Fruit fly (Drosophila melanogaster): ENCODE measurements around the gene CG18265.

The CG18265 gene

DNA sequence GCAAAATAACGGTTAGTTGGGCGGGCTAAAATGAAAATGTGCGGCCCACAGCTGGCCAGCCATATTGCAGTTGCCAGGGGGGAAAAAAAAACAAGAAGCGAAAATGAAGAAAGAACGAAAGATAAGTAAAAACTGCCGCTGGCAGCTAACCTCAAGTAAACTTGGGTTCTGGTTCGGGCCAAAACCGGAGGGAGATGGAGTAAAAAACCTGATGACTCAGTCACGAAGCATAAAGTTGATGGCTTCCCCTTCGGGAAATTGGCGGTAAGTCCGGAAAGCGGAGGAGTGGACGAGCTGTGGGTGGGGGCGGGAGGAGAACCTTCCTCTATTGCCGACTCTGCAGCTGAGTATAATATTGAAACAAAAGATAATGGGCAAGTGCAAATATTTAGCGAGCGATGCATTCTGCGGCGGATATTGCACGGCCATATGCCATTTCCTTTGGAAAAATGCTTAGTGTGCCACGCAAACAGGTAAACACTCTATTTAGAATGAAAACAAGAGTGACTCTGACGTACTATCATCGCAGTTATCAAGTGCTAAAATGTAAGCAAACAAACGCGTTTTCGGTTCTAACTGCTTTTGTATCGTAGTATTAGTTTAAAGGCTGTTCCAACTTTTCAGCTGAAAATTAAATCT lies 20.0 kb upstream of the CG18265 start:
- TF ChIP-seq noc (tag; optimal IDR thresholded peaks at IDR 0.05): no peak

DNA sequence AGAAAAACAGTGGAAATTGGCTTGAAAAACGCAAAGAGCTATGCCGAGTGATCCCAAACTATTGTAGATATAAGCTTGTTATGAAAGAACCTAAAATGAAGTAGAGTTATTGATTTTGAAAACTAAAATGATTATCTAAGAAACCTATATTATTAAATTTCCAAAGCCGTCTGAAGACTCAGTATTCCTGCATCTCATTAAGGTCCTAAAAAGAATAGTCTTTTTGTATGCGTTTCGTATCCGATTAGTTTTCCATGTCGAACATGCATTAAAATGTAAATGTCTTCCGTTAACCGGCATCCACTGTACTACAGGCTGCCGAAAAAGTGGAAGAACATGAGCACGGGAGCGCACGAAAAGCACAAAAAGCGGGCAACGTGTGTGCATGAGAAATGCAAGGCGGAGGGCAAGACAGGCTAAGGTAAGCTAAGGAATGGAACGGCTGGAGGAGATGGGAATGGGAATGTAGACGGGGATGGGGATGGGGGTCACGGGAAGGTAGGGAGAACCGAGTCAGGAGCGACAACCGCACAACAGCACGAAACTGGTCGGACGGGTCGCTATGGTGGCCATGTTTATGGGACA lies 18.5 kb upstream of the CG18265 start:
- no peak for TF ChIP-seq noc (tag; optimal IDR thresholded peaks at IDR 0.05)

DNA sequence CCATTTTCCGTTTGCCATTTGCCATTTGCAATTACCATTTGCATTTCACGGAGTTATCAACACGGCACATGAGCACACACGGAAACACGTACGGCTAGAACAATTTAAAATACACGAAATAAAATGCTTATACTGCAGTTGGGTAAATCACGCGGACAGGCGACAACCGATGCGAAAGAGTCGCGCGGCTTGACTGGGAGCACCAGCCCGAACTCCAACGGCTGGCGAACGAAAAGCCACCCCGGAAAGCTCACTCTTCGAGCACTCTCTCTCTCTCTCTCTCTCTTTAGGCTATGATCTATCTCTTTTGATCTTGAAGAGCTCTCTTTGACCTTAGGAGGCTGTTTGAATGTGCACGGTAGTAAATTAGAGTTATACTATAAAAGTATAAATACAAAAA lies 17.9 kb upstream of the CG18265 start, which contains the start of gene blot:
blot (minus strand) TSS at position 196 of the 400 bp plus-strand sequence.
- no peak for TF ChIP-seq noc (tag; optimal IDR thresholded peaks at IDR 0.05)

DNA sequence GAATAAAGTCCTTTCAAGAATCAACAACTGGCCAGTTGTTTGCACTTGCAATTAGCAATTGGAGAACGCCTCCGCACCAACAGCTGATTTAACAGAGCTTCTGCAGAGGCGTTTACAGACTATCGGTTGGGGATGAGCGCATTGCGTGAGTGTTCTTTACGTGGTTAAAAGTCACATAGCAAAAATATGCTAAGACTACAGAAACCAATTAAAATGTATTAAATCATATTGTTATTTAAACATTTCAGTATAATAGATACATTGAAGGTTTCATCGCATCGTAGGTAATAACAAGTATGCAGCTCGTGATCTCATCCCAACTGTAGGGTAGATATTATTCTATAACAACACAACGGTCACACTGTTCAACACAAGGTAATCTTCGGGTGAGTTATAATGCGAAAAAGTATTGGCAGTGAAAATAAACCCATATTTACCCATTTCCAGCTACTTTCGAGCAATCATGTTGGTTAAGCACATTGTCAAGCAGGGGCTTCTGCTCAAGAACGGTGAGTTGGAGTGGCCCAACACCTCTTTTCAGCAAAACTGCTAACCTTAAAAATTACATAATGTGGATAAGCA lies 14.0 kb upstream of the CG18265 start, which contains the start of the genes Sec3 and COX7B:
Sec3 (minus strand) TSS at position 86 of the 582 bp plus-strand sequence.
COX7B (plus strand) TSS at position 346 of the 582 bp plus-strand sequence.
- TF ChIP-seq noc (tag; optimal IDR thresholded peaks at IDR 0.05): peak; percentile 66

DNA sequence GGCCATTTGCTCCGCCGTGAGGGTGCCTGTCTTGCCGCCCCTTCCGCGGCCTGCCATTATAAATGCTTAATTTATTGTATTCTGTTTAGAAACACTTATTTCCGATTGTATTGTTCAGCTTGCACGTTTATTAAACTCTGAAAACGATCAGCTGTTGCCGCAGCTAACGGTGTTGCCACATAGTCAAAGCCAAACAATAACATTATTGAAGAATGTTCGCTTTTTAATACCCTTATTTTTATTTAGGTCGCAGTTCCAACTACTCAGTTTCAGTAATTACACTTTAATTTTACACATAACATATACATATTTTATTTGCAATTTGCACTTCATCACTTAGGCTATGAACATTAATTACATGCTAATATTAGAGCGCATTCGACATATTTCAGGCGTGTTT lies 12.2 kb upstream of the CG18265 start, which contains the start of gene Polr3G:
Polr3G (minus strand) TSS at position 118 of the 400 bp plus-strand sequence.
- no peak for TF ChIP-seq noc (tag; optimal IDR thresholded peaks at IDR 0.05)

DNA sequence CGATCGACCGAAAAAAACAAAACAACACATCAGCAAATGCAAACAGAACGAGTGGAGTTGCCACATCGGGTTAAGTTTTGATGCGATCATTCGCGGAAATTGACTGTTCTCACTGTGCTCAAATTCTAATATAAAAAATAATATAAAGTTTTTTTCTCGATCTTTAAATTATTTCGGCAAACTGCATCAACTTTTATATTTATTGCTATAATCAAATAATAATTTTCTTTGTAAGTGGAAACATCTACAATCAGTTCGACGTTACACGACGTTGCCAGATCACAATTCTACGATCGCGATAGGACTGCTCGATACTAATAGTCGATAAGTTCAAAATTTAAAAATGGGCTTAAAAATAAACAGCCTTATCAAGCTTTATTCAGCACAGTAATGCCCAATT lies 10.4 kb upstream of the CG18265 start, which contains the start of gene Gorab:
Gorab (minus strand) TSS at position 58 of the 400 bp plus-strand sequence.
- TF ChIP-seq noc (tag; optimal IDR thresholded peaks at IDR 0.05): peak; percentile 64

DNA sequence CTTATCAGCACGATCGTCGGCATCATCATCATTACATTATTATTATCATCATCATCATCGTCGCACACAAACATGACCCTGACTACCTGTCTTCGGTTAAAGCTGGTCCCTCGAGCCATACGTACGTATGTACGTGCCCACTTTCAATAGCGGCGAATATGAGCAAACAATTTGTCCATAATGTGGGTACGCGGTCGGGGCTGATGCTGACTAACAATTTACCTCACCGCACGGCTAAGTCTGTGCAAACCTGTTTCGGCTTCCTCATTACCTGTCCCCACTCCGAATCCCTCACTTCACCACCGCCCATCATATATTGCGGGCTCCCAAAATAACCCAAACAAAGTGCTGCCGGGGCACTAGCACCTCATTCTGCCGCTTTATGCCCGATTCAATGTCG lies 8.8 kb upstream of the CG18265 start:
- TF ChIP-seq noc (tag; optimal IDR thresholded peaks at IDR 0.05): no peak

DNA sequence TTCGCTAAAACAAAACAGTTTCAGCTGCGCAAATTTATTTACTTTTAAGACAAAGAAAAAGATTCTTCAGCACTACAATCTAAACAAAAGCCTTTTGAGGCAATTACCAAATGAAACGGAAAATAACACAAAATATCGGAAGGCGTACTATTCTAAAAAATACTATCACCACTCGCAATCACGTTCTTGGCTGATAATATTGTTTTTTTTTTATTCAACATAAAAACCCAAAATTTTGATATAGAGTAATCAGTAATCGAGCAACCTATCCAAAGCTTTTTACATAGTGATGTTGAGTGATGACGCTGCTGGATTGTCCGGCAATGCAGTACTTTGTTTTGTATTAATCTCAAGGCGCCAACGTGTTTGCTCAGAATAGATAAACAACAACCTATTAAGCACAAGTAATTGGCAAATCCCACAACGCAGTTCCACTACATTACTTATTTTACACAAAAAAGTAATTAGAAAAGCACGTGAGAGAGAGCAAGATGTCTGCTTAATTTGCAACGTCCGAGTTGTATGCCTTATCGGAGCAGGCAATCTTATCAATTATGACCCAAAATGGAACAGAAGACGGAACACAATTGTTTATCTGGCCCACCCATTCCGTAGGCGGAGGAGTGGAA lies 8.1 kb upstream of the CG18265 start:
- peak; percentile 41 for TF ChIP-seq noc (tag; optimal IDR thresholded peaks at IDR 0.05)

DNA sequence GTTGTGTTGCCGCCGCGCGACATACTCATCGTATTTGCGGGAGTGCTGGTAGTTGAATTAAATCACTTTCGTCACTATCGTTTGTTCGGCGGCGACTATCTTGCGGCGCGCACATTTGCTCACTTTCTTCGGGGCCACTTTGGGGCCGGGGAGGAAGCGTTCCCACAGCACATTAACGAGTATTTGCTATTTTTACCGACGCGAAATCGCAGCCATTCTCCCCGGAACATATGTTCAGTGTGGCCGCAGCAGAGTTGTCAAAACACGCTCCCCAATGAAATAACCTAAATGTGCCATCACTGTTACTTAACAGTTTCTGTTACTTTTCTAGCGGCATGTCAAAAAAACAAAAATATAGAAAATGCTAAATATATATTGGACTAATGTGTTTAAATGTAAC lies 6.3 kb upstream of the CG18265 start, which contains the start of gene frc:
frc (minus strand) TSS at position 244 of the 400 bp plus-strand sequence.
- TF ChIP-seq noc (tag; optimal IDR thresholded peaks at IDR 0.05): no peak

DNA sequence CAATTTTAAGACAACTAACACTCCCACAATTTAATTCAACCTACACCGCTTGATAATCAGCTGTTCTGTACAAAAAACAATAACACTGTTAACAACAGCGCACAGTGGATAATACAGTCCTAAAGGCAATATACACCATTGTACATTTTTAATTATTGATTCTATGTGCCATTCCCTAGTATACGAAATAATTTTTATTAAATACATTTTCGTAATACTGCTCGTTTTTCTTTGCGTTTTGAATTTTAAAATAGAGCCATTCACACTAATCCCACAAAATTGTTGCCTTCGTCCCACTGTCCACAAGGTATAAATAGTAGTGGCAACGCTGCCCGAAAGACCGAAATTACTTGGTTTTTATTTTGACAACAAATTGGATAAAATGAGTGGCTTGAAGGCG lies 5.6 kb upstream of the CG18265 start, which contains the start of the genes Coq4 and CG32176:
Coq4 (minus strand) TSS at position 67 of the 400 bp plus-strand sequence.
CG32176 (plus strand) TSS at position 314 of the 400 bp plus-strand sequence.
- TF ChIP-seq noc (tag; optimal IDR thresholded peaks at IDR 0.05): peak; percentile 94

DNA sequence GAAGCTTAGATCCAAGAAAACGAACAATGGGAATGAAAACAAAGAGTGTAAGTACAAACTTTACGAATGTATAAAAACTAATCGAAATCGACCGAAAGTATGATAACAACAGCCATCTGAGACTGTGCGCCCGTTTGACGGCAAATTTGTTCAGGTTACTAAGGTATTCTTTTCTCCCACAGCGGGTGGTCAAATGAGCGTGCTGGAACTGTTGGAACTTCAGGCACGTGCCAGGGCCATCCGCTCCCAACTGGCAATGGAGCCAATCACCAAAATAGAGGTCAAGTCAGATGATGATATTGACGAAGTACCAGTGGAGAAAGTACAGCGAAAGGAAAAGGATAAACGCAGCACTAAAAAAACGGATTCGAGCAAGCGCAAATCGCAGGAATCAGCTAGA lies 2.9 kb upstream of the CG18265 start, which contains the start of gene CG12229:
CG12229 (minus strand) TSS at position 101 of the 400 bp plus-strand sequence.
- no peak for TF ChIP-seq noc (tag; optimal IDR thresholded peaks at IDR 0.05)

DNA sequence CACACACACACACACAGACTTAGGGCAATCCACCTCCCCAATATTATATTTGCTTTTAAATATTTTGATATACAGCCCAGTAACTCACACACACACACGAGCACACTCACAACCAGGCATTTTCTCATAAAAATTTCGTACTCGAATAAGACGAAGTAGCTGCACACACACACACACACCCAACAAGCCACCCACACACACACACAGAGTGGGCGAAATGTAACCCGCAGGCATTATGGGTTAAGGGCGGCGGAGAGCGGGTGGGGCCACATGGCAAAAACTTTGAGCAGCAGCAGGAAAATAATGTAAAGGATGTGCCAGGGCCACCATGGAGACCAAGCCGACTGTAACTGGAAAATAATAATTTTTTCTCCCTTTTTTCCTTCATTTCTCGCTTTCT lies 2.4 kb downstream of the CG18265 start:
- TF ChIP-seq noc (tag; optimal IDR thresholded peaks at IDR 0.05): no peak

DNA sequence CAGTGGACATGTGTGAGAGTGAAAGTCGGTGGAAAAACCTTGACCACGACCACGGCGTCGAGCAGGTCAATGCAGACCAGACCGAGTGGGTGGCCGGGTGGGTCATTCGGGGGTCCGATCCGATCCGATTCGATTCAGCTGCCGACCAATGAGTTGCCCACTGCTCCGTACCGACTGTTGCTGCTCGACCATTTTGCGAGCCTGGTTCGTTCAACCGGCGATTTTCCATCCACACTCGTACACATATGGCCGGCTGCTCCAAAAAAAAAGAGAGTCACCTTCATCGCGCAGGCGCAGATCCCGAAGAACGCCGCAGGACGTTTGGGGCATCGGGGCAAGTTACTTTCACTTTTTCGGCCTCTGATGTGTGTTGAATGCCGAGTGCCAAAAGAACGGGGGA lies 5.4 kb downstream of the CG18265 start:
- TF ChIP-seq noc (tag; optimal IDR thresholded peaks at IDR 0.05): no peak

DNA sequence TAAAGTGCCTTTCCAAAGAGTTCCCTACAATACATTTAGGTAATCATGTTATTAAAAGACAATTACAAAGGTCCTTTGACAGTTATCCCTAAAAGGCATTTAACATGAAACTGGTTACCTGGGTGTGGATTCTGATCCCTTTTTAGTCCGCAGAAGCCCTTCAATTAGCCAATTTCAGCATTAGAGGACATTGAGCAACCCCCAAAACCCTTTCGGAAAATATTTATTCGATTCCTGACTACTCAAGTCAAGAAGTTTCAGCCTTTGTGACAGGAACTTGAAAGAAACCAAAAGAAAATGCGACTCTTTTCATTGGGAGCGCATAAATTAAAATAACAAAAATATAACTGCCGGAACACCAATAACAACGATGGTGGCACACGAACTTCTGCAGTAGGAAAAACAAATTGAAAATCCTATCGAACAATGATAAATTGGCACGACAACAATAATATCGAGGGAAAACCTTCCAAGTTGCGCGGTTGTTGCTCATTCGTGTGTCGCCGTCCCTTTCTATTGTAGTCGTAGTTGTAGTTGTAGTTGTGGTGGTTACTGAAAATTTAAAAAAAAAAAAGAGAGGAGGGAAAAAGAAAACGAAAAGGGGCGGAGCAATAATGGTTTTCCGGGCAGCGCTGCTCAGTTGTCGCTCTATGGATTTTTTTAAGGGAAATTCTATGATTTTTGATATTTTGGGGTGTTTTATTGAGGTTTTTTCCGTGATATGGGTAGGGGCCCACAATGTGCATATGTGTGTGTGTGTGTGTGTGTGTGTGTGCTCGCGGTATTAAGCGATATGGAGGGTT lies 6.6 kb downstream of the CG18265 start:
- no peak for TF ChIP-seq noc (tag; optimal IDR thresholded peaks at IDR 0.05)

DNA sequence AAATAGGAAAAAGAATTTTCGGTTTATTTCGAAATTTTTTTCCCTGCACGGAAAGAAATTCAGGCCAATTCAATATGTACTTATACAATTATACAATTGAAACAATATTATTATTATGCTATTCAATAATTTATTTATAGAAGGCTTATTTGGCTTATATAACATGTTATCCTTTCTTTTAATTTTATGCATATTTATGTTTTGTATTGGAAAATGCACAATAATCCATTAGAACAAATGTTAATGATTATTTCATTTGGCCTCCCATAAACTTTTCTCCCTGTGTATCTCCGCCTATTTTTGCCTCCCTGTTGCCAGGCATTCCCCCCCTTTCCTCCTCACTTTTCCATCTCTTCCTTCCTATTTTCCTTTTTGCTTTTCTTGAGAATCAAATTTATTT lies 8.7 kb downstream of the CG18265 start:
- TF ChIP-seq noc (tag; optimal IDR thresholded peaks at IDR 0.05): no peak

Measured in whole organism, larva.